Worm (Caenorhabditis elegans): ENCODE results near the gene C16A11.3.

ce11 chrII:4256541-4257001, 27.2 kb downstream of the C16A11.3 start, which contains the start of gene C16A11.7:
- TF ChIP-seq ceh-20 (GFP tag; IDR thresholded peaks at IDR 0.05) (no peak), lin-38 (GFP tag; IDR thresholded peaks at IDR 0.05) (no peak), aly-2 (tag; optimal IDR thresholded peaks at IDR 0.05) (no peak), ZK546.5 (tag; optimal IDR thresholded peaks at IDR 0.05) (no peak), hmg-1.1 (GFP tag; IDR thresholded peaks at IDR 0.05) (no peak), fkh-10 (GFP tag; optimal IDR thresholded peaks at IDR 0.05) (no peak), ceh-82 (tag; optimal IDR thresholded peaks at IDR 0.05) (no peak), spr-1 (tag; optimal IDR thresholded peaks at IDR 0.05) (no peak), nhr-102 (tag; optimal IDR thresholded peaks at IDR 0.05) (no peak), madf-9 (GFP tag; conservative IDR thresholded peaks at IDR 0.05) (no peak), snpc-4 (tag; optimal IDR thresholded peaks at IDR 0.05) (no peak), Y75B8A.6 (GFP tag; IDR thresholded peaks at IDR 0.05) (no peak), nhr-6 (tag; optimal IDR thresholded peaks at IDR 0.05) (no peak), pha-4 (GFP tag; IDR thresholded peaks at IDR 0.05) (no peak), pha-4 (tag; optimal IDR thresholded peaks at IDR 0.05) (no peak)

All from whole organism, L4 larva.